Worm (Caenorhabditis elegans) whole organism, L2 larva: ENCODE data around the gene arrd-6.

Experiments used
- C34F6.9 ChIP-seq: fragments of 150-350 bp; optimal IDR thresholded peaks from 2 replicates; lab custom pipeline; 2014; ENCODE audit warnings: missing biosample characterization, missing genetic modification characterization
- F13H6.1 ChIP-seq: sonication (generic microtip); optimal IDR thresholded peaks from 2 replicates; lab custom pipeline; 2016; ENCODE audit warnings: missing genetic modification characterization, missing compliant biosample characterization
- R02D3.7 ChIP-seq: fragments of 150-350 bp; optimal IDR thresholded peaks from 2 replicates; lab custom pipeline; 2014; ENCODE audit warnings: missing biosample characterization, missing genetic modification characterization
- ZK546.5 ChIP-seq: sonication (generic microtip); optimal IDR thresholded peaks from 2 replicates; lab custom pipeline; 2017; ENCODE audit warnings: missing biosample characterization, missing genetic modification characterization
- alr-1 ChIP-seq: fragments of 150-350 bp; optimal IDR thresholded peaks from 2 replicates; lab custom pipeline; 2014; ENCODE audit warnings: missing biosample characterization, missing genetic modification characterization
- ama-1 ChIP-seq: fragments of 150-350 bp; optimal IDR thresholded peaks from 2 replicates; lab custom pipeline; 2018; ENCODE audit warnings: inconsistent platforms
- ceh-16 ChIP-seq: fragments of 150-350 bp; optimal IDR thresholded peaks from 2 replicates; lab custom pipeline; 2014; ENCODE audit warnings: missing biosample characterization, missing genetic modification characterization
- ceh-82 ChIP-seq: fragments of 150-350 bp; optimal IDR thresholded peaks from 2 replicates; lab custom pipeline; 2014; ENCODE audit warnings: missing biosample characterization, missing genetic modification characterization
- crh-2 ChIP-seq: sonication (generic microtip); optimal IDR thresholded peaks from 2 replicates; lab custom pipeline; 2017; ENCODE audit warnings: missing biosample characterization, missing genetic modification characterization
- dmd-4 ChIP-seq: sonication (generic microtip); optimal IDR thresholded peaks from 2 replicates; lab custom pipeline; 2017; ENCODE audit warnings: missing biosample characterization, missing genetic modification characterization
- egl-27 ChIP-seq: sonication (generic microtip); optimal IDR thresholded peaks from 3 replicates; lab custom pipeline; 2017; ENCODE audit warnings: missing biosample characterization, missing genetic modification reagents, missing genetic modification characterization
- elt-3 ChIP-seq: sonication (generic microtip); optimal IDR thresholded peaks from 2 replicates; lab custom pipeline; 2017; ENCODE audit warnings: missing biosample characterization, missing genetic modification characterization
- fos-1 ChIP-seq: fragments of 150-350 bp; optimal IDR thresholded peaks from 2 replicates; lab custom pipeline; 2014; ENCODE audit warnings: missing biosample characterization, missing genetic modification characterization
- gmeb-1 ChIP-seq: fragments of 150-350 bp; optimal IDR thresholded peaks from 2 replicates; lab custom pipeline; 2014; ENCODE audit warnings: missing biosample characterization, missing genetic modification characterization
- lin-39 ChIP-seq: fragments of 150-350 bp; optimal IDR thresholded peaks from 2 replicates; lab custom pipeline; 2014; ENCODE audit warnings: missing biosample characterization, missing genetic modification reagents, missing genetic modification characterization
- lsy-2 ChIP-seq, 2 experiments: fragments of 150-350 bp in 1 of 2; sonication (generic microtip) in 1 of 2; optimal IDR thresholded peaks; 2 replicates each; lab custom pipeline; 2014 to 2017; ENCODE audit warnings: missing biosample characterization in 2 of 2, missing genetic modification characterization in 2 of 2
- mab-5 ChIP-seq: fragments of 150-350 bp; optimal IDR thresholded peaks from 2 replicates; lab custom pipeline; 2014; ENCODE audit warnings: missing biosample characterization, missing genetic modification characterization
- mbf-1 ChIP-seq: sonication (generic microtip); optimal IDR thresholded peaks from 2 replicates; lab custom pipeline; 2017; ENCODE audit warnings: missing biosample characterization, missing genetic modification characterization
- mdl-1 ChIP-seq, 2 experiments: fragments of 150-350 bp in 1 of 2; sonication (generic microtip) in 1 of 2; optimal IDR thresholded peaks; 2 replicates each; lab custom pipeline; 2017; ENCODE audit warnings: missing biosample characterization in 2 of 2, missing genetic modification characterization in 2 of 2
- nhr-10 ChIP-seq: sonication (generic microtip); optimal IDR thresholded peaks from 2 replicates; lab custom pipeline; 2017; ENCODE audit warnings: missing biosample characterization, missing genetic modification characterization
- nhr-11 ChIP-seq: fragments of 150-350 bp; optimal IDR thresholded peaks from 2 replicates; lab custom pipeline; 2014; ENCODE audit warnings: missing biosample characterization, missing genetic modification characterization
- nhr-12 ChIP-seq: fragments of 150-350 bp; optimal IDR thresholded peaks from 2 replicates; lab custom pipeline; 2014; ENCODE audit warnings: missing biosample characterization, missing genetic modification characterization
- nhr-129 ChIP-seq: fragments of 150-350 bp; optimal IDR thresholded peaks from 2 replicates; lab custom pipeline; 2014; ENCODE audit warnings: missing biosample characterization, missing genetic modification characterization
- nhr-21 ChIP-seq: fragments of 150-350 bp; optimal IDR thresholded peaks from 2 replicates; lab custom pipeline; 2014; ENCODE audit warnings: missing biosample characterization, missing genetic modification characterization
- nhr-23 ChIP-seq: fragments of 150-350 bp; optimal IDR thresholded peaks from 2 replicates; lab custom pipeline; 2014; ENCODE audit warnings: missing biosample characterization, missing genetic modification reagents, missing genetic modification characterization
- nhr-237 ChIP-seq: fragments of 150-350 bp; optimal IDR thresholded peaks from 2 replicates; lab custom pipeline; 2014; ENCODE audit warnings: missing biosample characterization, missing genetic modification characterization
- nhr-6 ChIP-seq: fragments of 150-350 bp; optimal IDR thresholded peaks from 2 replicates; lab custom pipeline; 2014; ENCODE audit warnings: missing biosample characterization, missing genetic modification characterization
- nhr-77 ChIP-seq: fragments of 150-350 bp; optimal IDR thresholded peaks from 2 replicates; lab custom pipeline; 2014; ENCODE audit warnings: missing biosample characterization, missing genetic modification characterization
- peb-1 ChIP-seq: fragments of 150-350 bp; optimal IDR thresholded peaks from 2 replicates; lab custom pipeline; 2014; ENCODE audit warnings: missing biosample characterization, missing genetic modification characterization
- sem-4 ChIP-seq: fragments of 150-350 bp; optimal IDR thresholded peaks from 2 replicates; lab custom pipeline; 2014; ENCODE audit warnings: missing biosample characterization, missing genetic modification reagents, missing genetic modification characterization
- sma-9 ChIP-seq, 2 experiments: fragments of 150-350 bp in 1 of 2; sonication (generic microtip) in 1 of 2; optimal IDR thresholded peaks; 2 replicates each; lab custom pipeline; 2014 to 2016; ENCODE audit warnings: missing genetic modification characterization in 2 of 2, mild to moderate bottlenecking in 1 of 2, missing biosample characterization in 1 of 2, missing compliant biosample characterization in 1 of 2, missing genetic modification reagents in 1 of 2, moderate library complexity in 1 of 2
- unc-55 ChIP-seq: fragments of 150-350 bp; sonication (generic microtip); optimal IDR thresholded peaks from 3 replicates; lab custom pipeline; 2014; ENCODE audit warnings: missing biosample characterization, missing genetic modification reagents, missing genetic modification characterization
- zag-1 ChIP-seq: fragments of 150-350 bp; optimal IDR thresholded peaks from 2 replicates; lab custom pipeline; 2014; ENCODE audit warnings: missing biosample characterization, missing genetic modification characterization
- ztf-1 ChIP-seq: fragments of 200-800 bp; sonication (Bioruptor generic); conservative IDR thresholded peaks from 2 replicates; pipeline ENCODE4 v1.3.6; 2022; ENCODE audit warnings: missing genetic modification characterization, missing compliant biosample characterization
- ztf-11 ChIP-seq: sonication (generic microtip); optimal IDR thresholded peaks from 2 replicates; lab custom pipeline; 2017; ENCODE audit warnings: missing biosample characterization, missing genetic modification characterization

Gene arrd-6

ce11 chrII:11175347-11175746 is 32.8 kb downstream of the arrd-6 start:
- no peak for TF ChIP-seq mab-5
- no peak for TF ChIP-seq dmd-4 (tag; lab: Kevin White, UChicago)
- no peak for TF ChIP-seq ztf-11 (tag; lab: Kevin White, UChicago)
- TF ChIP-seq nhr-77 (tag; lab: Kevin White, UChicago): no peak
- no peak for TF ChIP-seq alr-1 (tag; lab: Kevin White, UChicago)
- TF ChIP-seq, all 48 proteins: peak for 0

- no peak for TF ChIP-seq ama-1 (lab: Kevin White, UChicago)
- no peak for TF ChIP-seq nhr-6
- no peak for TF ChIP-seq R02D3.7 (tag; lab: Kevin White, UChicago)
- no peak for TF ChIP-seq crh-2 (tag; lab: Kevin White, UChicago)
- no peak for TF ChIP-seq ztf-1 (GFP tag; lab: Robert Waterston, UW)
- TF ChIP-seq sem-4 (tag; lab: Kevin White, UChicago): no peak
- TF ChIP-seq ceh-82 (tag; lab: Kevin White, UChicago): no peak
- TF ChIP-seq C34F6.9 (tag; lab: Kevin White, UChicago): peak; percentile 6
- no peak for TF ChIP-seq nhr-11 (tag; lab: Kevin White, UChicago)
- no peak for TF ChIP-seq fos-1
- peak; percentile 15 for TF ChIP-seq unc-55 (GFP tag; lab: Kevin White, UChicago)
- TF ChIP-seq mbf-1 (tag; lab: Kevin White, UChicago): no peak
- peak in 1 of 2 experiments; percentile 35 for TF ChIP-seq lsy-2 (tag; optimal IDR thresholded peaks at IDR 0.05; lab: Kevin White, UChicago)
- TF ChIP-seq nhr-237 (tag; lab: Kevin White, UChicago): no peak
- TF ChIP-seq nhr-77 (tag; lab: Kevin White, UChicago): no peak
- TF ChIP-seq ZK546.5 (tag; lab: Kevin White, UChicago): no peak
- TF ChIP-seq ceh-16 (tag; lab: Kevin White, UChicago): no peak
- no peak for TF ChIP-seq peb-1 (tag; lab: Kevin White, UChicago)
- no peak for TF ChIP-seq nhr-10
- TF ChIP-seq nhr-12 (tag; lab: Kevin White, UChicago): no peak
- no peak for TF ChIP-seq egl-27
- TF ChIP-seq zag-1: no peak
Observed at ce11 chrII:11176441-11176840, 33.9 kb downstream of the arrd-6 start.

- no peak for TF ChIP-seq ztf-11 (tag; lab: Kevin White, UChicago)
- TF ChIP-seq peb-1 (tag; lab: Kevin White, UChicago): no peak
- TF ChIP-seq nhr-23 (tag; lab: Kevin White, UChicago): no peak
- no peak for TF ChIP-seq lin-39 (tag; lab: Kevin White, UChicago)
- TF ChIP-seq nhr-77 (tag; lab: Kevin White, UChicago): no peak
- TF ChIP-seq R02D3.7 (tag; lab: Kevin White, UChicago): no peak
- TF ChIP-seq mab-5: no peak
- TF ChIP-seq crh-2 (tag; lab: Kevin White, UChicago): no peak
Observed at ce11 chrII:11177376-11177775, 34.8 kb downstream of the arrd-6 start, which contains the start of gene F37H8.6. TSS of gene F37H8.6 (minus strand) at chrII:11177476.

ce11 chrII:11178737-11179136 is 36.2 kb downstream of the arrd-6 start:
- TF ChIP-seq peb-1 (tag; lab: Kevin White, UChicago): no peak

- TF ChIP-seq lsy-2 (tag; optimal IDR thresholded peaks at IDR 0.05; lab: Kevin White, UChicago): no peak
- TF ChIP-seq elt-3 (tag; lab: Kevin White, UChicago): no peak
- peak; percentile 4 for TF ChIP-seq nhr-129
- TF ChIP-seq mdl-1 (tag; optimal IDR thresholded peaks at IDR 0.05; lab: Kevin White, UChicago): peak in 1 of 2 experiments; percentile 9
- TF ChIP-seq nhr-12 (tag; lab: Kevin White, UChicago): no peak
- TF ChIP-seq gmeb-1 (tag; lab: Kevin White, UChicago): peak; percentile 27
- TF ChIP-seq fos-1: peak; percentile 44
- peak; percentile 3 for TF ChIP-seq F13H6.1 (tag; lab: Kevin White, UChicago)
- TF ChIP-seq crh-2 (tag; lab: Kevin White, UChicago): peak; percentile 57
- peak; percentile 26 for TF ChIP-seq nhr-21 (tag; lab: Kevin White, UChicago)
- peak; percentile 83 for TF ChIP-seq sma-9 (GFP tag; optimal IDR thresholded peaks at IDR 0.05; lab: Kevin White, UChicago)
- TF ChIP-seq sma-9 (tag; optimal IDR thresholded peaks at IDR 0.05; lab: Kevin White, UChicago): no peak
Observed at ce11 chrII:11181250-11181704, 38.7 kb downstream of the arrd-6 start, which contains the start of gene bigr-1. TSS of gene bigr-1 (plus strand) at chrII:11181654.
